Fruit fly (Drosophila melanogaster) whole organism, embryonic: Measurements from ENCODE around the gene CG14024.

ENCODE experiments used
- BtbVII ChIP-seq: fragments of 200-800 bp; sonication (Bioruptor generic); optimal IDR thresholded peaks from 3 replicates; lab custom pipeline; 2017; ENCODE audit warnings: missing biosample characterization, mild to moderate bottlenecking, missing genetic modification characterization
- CG1024 ChIP-seq: fragments of 200-800 bp; sonication (Bioruptor generic); IDR thresholded peaks from 2 replicates; pipeline ENCODE4 v1.3.6; 2022; ENCODE audit warnings: missing biosample characterization, missing genetic modification characterization
- CG10431 ChIP-seq: fragments of 200-800 bp; sonication (Bioruptor generic); optimal IDR thresholded peaks from 3 replicates; lab custom pipeline; 2018; ENCODE audit warnings: missing biosample characterization, mild to moderate bottlenecking, missing genetic modification characterization
- CG12104 ChIP-seq: fragments of 200-800 bp; sonication (Bioruptor generic); optimal IDR thresholded peaks from 3 replicates; lab custom pipeline; 2016; ENCODE audit warnings: missing biosample characterization, missing genetic modification characterization
- CG13287 ChIP-seq: fragments of 200-800 bp; sonication (Bioruptor generic); IDR thresholded peaks from 2 replicates; pipeline ENCODE4 v1.3.6; 2022; ENCODE audit warnings: missing biosample characterization, missing genetic modification characterization; ENCODE audit not compliant: partially characterized antibody
- CG13424 ChIP-seq: fragments of 200-800 bp; sonication (Bioruptor generic); optimal IDR thresholded peaks from 2 replicates; lab custom pipeline; 2019; ENCODE audit warnings: missing biosample characterization, mild to moderate bottlenecking, missing genetic modification characterization, moderate library complexity
- CG14860 ChIP-seq: fragments of 200-800 bp; sonication (Bioruptor generic); IDR thresholded peaks from 3 replicates; pipeline ENCODE4 v1.3.6; 2022; ENCODE audit warnings: missing biosample characterization, missing genetic modification characterization; ENCODE audit not compliant: partially characterized antibody
- CG1529 ChIP-seq: fragments of 200-800 bp; sonication (Bioruptor generic); optimal IDR thresholded peaks from 3 replicates; lab custom pipeline; 2018; ENCODE audit warnings: missing biosample characterization, missing genetic modification characterization
- CG15479 ChIP-seq: fragments of 200-800 bp; sonication (Bioruptor generic); optimal IDR thresholded peaks from 3 replicates; lab custom pipeline; 2019; ENCODE audit warnings: missing biosample characterization, mild to moderate bottlenecking, missing genetic modification characterization, moderate library complexity
- CG1602 ChIP-seq: fragments of 200-800 bp; sonication (Bioruptor generic); optimal IDR thresholded peaks from 3 replicates; lab custom pipeline; 2016; ENCODE audit warnings: missing biosample characterization, missing genetic modification characterization
- CG31365 ChIP-seq: fragments of 200-800 bp; sonication (Bioruptor generic); optimal IDR thresholded peaks from 2 replicates; lab custom pipeline; 2018; ENCODE audit warnings: missing biosample characterization, mild to moderate bottlenecking, missing genetic modification characterization
- CG3281 ChIP-seq: fragments of 200-800 bp; sonication (Bioruptor generic); optimal IDR thresholded peaks from 3 replicates; lab custom pipeline; 2017; ENCODE audit warnings: missing biosample characterization, mild to moderate bottlenecking, missing genetic modification characterization
- CG3995 ChIP-seq: fragments of 200-800 bp; sonication (Bioruptor generic); optimal IDR thresholded peaks from 3 replicates; lab custom pipeline; 2016; ENCODE audit warnings: missing biosample characterization, missing genetic modification characterization
- CG4282 ChIP-seq: fragments of 200-800 bp; sonication (Bioruptor generic); optimal IDR thresholded peaks from 2 replicates; lab custom pipeline; 2016; ENCODE audit warnings: missing biosample characterization, missing genetic modification characterization
- CG4707 ChIP-seq: fragments of 200-800 bp; sonication (Bioruptor generic); optimal IDR thresholded peaks from 2 replicates; lab custom pipeline; 2018; ENCODE audit warnings: missing biosample characterization, mild to moderate bottlenecking, missing genetic modification characterization, moderate library complexity
- CG6683 ChIP-seq: fragments of 200-800 bp; sonication (Bioruptor generic); optimal IDR thresholded peaks from 2 replicates; lab custom pipeline; 2017; ENCODE audit warnings: missing biosample characterization, mild to moderate bottlenecking, missing genetic modification characterization, missing genetic modification reagents
- CG6791 ChIP-seq: fragments of 200-800 bp; sonication (Bioruptor generic); IDR thresholded peaks from 3 replicates; pipeline ENCODE4 v1.3.6; 2022; ENCODE audit warnings: missing biosample characterization, missing genetic modification characterization; ENCODE audit not compliant: partially characterized antibody
- CG7928 ChIP-seq: fragments of 200-800 bp; sonication (Bioruptor generic); optimal IDR thresholded peaks from 2 replicates; lab custom pipeline; 2017; ENCODE audit warnings: missing biosample characterization, mild to moderate bottlenecking, missing genetic modification characterization
- CTCF ChIP-seq: fragments of 200-800 bp; sonication (Bioruptor generic); optimal IDR thresholded peaks from 2 replicates; lab custom pipeline; 2017; ENCODE audit warnings: missing biosample characterization, mild to moderate bottlenecking, missing genetic modification characterization, moderate library complexity
- Deaf1 ChIP-seq: fragments of 200-800 bp; optimal IDR thresholded peaks from 3 replicates; lab custom pipeline; 2019; ENCODE audit warnings: missing biosample characterization, mild to moderate bottlenecking, missing genetic modification characterization, moderate library complexity
- Dp ChIP-seq: fragments of 200-800 bp; sonication (Bioruptor generic); optimal IDR thresholded peaks from 2 replicates; lab custom pipeline; 2018; ENCODE audit warnings: missing biosample characterization, mild to moderate bottlenecking, missing genetic modification characterization, moderate library complexity
- E2f1 ChIP-seq: fragments of 200-800 bp; sonication (Bioruptor generic); IDR thresholded peaks from 2 replicates; pipeline ENCODE4 v1.3.6; 2022; ENCODE audit warnings: missing biosample characterization, missing genetic modification characterization
- HLH54F ChIP-seq: fragments of 200-800 bp; sonication (Bioruptor generic); optimal IDR thresholded peaks from 3 replicates; lab custom pipeline; 2016; ENCODE audit warnings: missing biosample characterization, missing genetic modification characterization
- Hr39 ChIP-seq: fragments of >200 bp; optimal IDR thresholded peaks from 2 replicates; lab custom pipeline; 2017
- MBD-R2 ChIP-seq: fragments of 200-800 bp; sonication (Bioruptor generic); IDR thresholded peaks from 2 replicates; pipeline ENCODE4 v1.3.6; 2022; ENCODE audit warnings: missing biosample characterization, missing genetic modification characterization
- Mad ChIP-seq: fragments of 200-800 bp; sonication (Bioruptor generic); optimal IDR thresholded peaks from 2 replicates; lab custom pipeline; 2016; ENCODE audit warnings: missing biosample characterization, missing genetic modification characterization
- Mes4 ChIP-seq: fragments of 200-800 bp; sonication (Bioruptor generic); optimal IDR thresholded peaks from 2 replicates; lab custom pipeline; 2016; ENCODE audit warnings: missing biosample characterization, missing genetic modification characterization
- Myb ChIP-seq: fragments of 200-800 bp; sonication (Bioruptor generic); optimal IDR thresholded peaks from 2 replicates; lab custom pipeline; 2016; ENCODE audit warnings: missing biosample characterization, missing genetic modification characterization
- Rfx ChIP-seq: fragments of 200-800 bp; sonication (Bioruptor generic); IDR thresholded peaks from 2 replicates; pipeline ENCODE4 v1.3.6; 2022; ENCODE audit warnings: missing biosample characterization, missing genetic modification characterization
- Scr ChIP-seq: fragments of 200-800 bp; sonication (Bioruptor generic); IDR thresholded peaks from 2 replicates; pipeline ENCODE4 v1.3.6; 2022; ENCODE audit warnings: missing biosample characterization, missing genetic modification characterization; ENCODE audit not compliant: partially characterized antibody
- Six4 ChIP-seq: fragments of 200-800 bp; sonication (Bioruptor generic); optimal IDR thresholded peaks from 2 replicates; lab custom pipeline; 2016; ENCODE audit warnings: missing biosample characterization, missing genetic modification characterization
- Sry-δ ChIP-seq: fragments of 200-800 bp; sonication (Bioruptor generic); optimal IDR thresholded peaks from 2 replicates; lab custom pipeline; 2016; ENCODE audit warnings: missing biosample characterization, missing genetic modification characterization
- ato ChIP-seq: fragments of 200-800 bp; sonication (Bioruptor generic); IDR thresholded peaks from 2 replicates; pipeline ENCODE4 v1.3.6; 2022; ENCODE audit warnings: missing biosample characterization, missing genetic modification characterization; ENCODE audit not compliant: partially characterized antibody
- bowl ChIP-seq: fragments of 200-800 bp; sonication (Bioruptor generic); IDR thresholded peaks from 2 replicates; pipeline ENCODE4 v1.3.6; 2022; ENCODE audit warnings: missing biosample characterization, missing genetic modification characterization
- cg ChIP-seq: fragments of 200-800 bp; sonication (Bioruptor generic); optimal IDR thresholded peaks from 3 replicates; lab custom pipeline; 2019; ENCODE audit warnings: missing biosample characterization, mild to moderate bottlenecking, missing genetic modification characterization, moderate library complexity
- dimm ChIP-seq: fragments of 200-800 bp; sonication (Bioruptor generic); IDR thresholded peaks from 2 replicates; pipeline ENCODE4 v1.3.6; 2022; ENCODE audit warnings: missing biosample characterization, missing genetic modification characterization
- gsb-n ChIP-seq: fragments of 200-800 bp; sonication (Bioruptor generic); optimal IDR thresholded peaks from 3 replicates; lab custom pipeline; 2018; ENCODE audit warnings: missing biosample characterization, mild to moderate bottlenecking, missing genetic modification characterization
- ind ChIP-seq: fragments of 200-800 bp; sonication (Bioruptor generic); optimal IDR thresholded peaks from 3 replicates; lab custom pipeline; 2016; ENCODE audit warnings: missing biosample characterization, missing genetic modification characterization
- jigr1 ChIP-seq: fragments of 200-800 bp; sonication (Bioruptor generic); IDR thresholded peaks from 3 replicates; pipeline ENCODE4 v1.3.6; 2022; ENCODE audit warnings: missing biosample characterization, missing genetic modification characterization
- kni ChIP-seq: fragments of 200-800 bp; sonication (Bioruptor generic); optimal IDR thresholded peaks from 3 replicates; lab custom pipeline; 2017; ENCODE audit warnings: mild to moderate bottlenecking, missing biosample characterization, missing genetic modification reagents, missing genetic modification characterization
- knrl ChIP-seq: fragments of 200-800 bp; sonication (Bioruptor generic); IDR thresholded peaks from 3 replicates; pipeline ENCODE4 v1.3.6; 2022; ENCODE audit warnings: missing biosample characterization, missing genetic modification characterization; ENCODE audit not compliant: partially characterized antibody
- nau ChIP-seq: fragments of 200-800 bp; sonication (Bioruptor generic); optimal IDR thresholded peaks from 3 replicates; lab custom pipeline; 2017; ENCODE audit warnings: missing biosample characterization, mild to moderate bottlenecking, missing genetic modification characterization, missing genetic modification reagents
- pzg ChIP-seq: fragments of 200-800 bp; sonication (Bioruptor generic); optimal IDR thresholded peaks from 3 replicates; lab custom pipeline; 2018; ENCODE audit warnings: missing biosample characterization, mild to moderate bottlenecking, missing genetic modification characterization, moderate library complexity
- row ChIP-seq: fragments of 200-800 bp; sonication (Bioruptor generic); IDR thresholded peaks from 3 replicates; pipeline ENCODE4 v1.3.6; 2022; ENCODE audit warnings: missing biosample characterization, missing genetic modification characterization
- seq ChIP-seq: fragments of 200-800 bp; sonication (Bioruptor generic); IDR thresholded peaks from 2 replicates; pipeline ENCODE4 v1.3.6; 2022; ENCODE audit warnings: missing biosample characterization, missing genetic modification characterization
- sisA ChIP-seq: fragments of 200-800 bp; sonication (Bioruptor generic); IDR thresholded peaks from 2 replicates; pipeline ENCODE4 v1.3.6; 2022; ENCODE audit warnings: missing biosample characterization, missing genetic modification characterization
- slp2 ChIP-seq: fragments of 200-800 bp; sonication (Bioruptor generic); optimal IDR thresholded peaks from 2 replicates; lab custom pipeline; 2016; ENCODE audit warnings: missing biosample characterization, missing genetic modification characterization
- tin ChIP-seq: fragments of 200-800 bp; sonication (Bioruptor generic); optimal IDR thresholded peaks from 3 replicates; lab custom pipeline; 2016; ENCODE audit warnings: missing biosample characterization, missing genetic modification characterization
- tll ChIP-seq, 2 experiments: fragments of 200-800 bp in 1 of 2; fragments of >200 bp in 1 of 2; sonication (Bioruptor generic) in 1 of 2; optimal IDR thresholded peaks; 2 replicates each; lab custom pipeline; 2017 to 2019; ENCODE audit warnings: missing biosample characterization in 2 of 2, missing genetic modification characterization in 2 of 2, mild to moderate bottlenecking in 1 of 2, moderate library complexity in 1 of 2
- tna ChIP-seq: fragments of 200-800 bp; sonication (Bioruptor generic); IDR thresholded peaks from 2 replicates; pipeline ENCODE4 v1.3.6; 2022; ENCODE audit warnings: missing biosample characterization, missing genetic modification characterization; ENCODE audit not compliant: partially characterized antibody
- twi ChIP-seq: fragments of 200-800 bp; optimal IDR thresholded peaks from 2 replicates; lab custom pipeline; 2019; ENCODE audit warnings: missing biosample characterization, mild to moderate bottlenecking, missing genetic modification characterization, moderate library complexity
- tx ChIP-seq: fragments of 200-800 bp; sonication (Bioruptor generic); optimal IDR thresholded peaks from 2 replicates; lab custom pipeline; 2016; ENCODE audit warnings: missing biosample characterization, missing genetic modification characterization

CG14024 gene

dm6 chr2L:5271081-5271480 lies 43.6 kb downstream of the CG14024 start, which contains the start of gene tkv (continued):
- TF ChIP-seq slp2 (GFP tag; lab: Kevin White, UChicago) (no peak), MBD-R2 (no peak), Six4 (GFP tag; lab: Kevin White, UChicago) (no peak), CG10431 (GFP tag; lab: Kevin White, UChicago) (no peak), E2f1 (no peak), CTCF (GFP tag; lab: Kevin White, UChicago) (no peak), CG7928 (GFP tag; lab: Kevin White, UChicago) (no peak), CG13424 (tag; lab: Kevin White, UChicago) (no peak), Dp (GFP tag; lab: Kevin White, UChicago) (peak; percentile 29), CG1529 (GFP tag; lab: Kevin White, UChicago) (no peak), CG15479 (GFP tag; lab: Kevin White, UChicago) (no peak), Rfx (GFP tag; lab: Robert Waterston, UW) (no peak), Mes4 (GFP tag; lab: Kevin White, UChicago) (no peak), CG6791 (GFP tag; lab: Robert Waterston, UW) (peak; percentile 87), dimm (GFP tag; lab: Robert Waterston, UW) (no peak), pzg (GFP tag; lab: Kevin White, UChicago) (peak; percentile 47), Scr (GFP tag; lab: Robert Waterston, UW) (peak; percentile 87), tin (GFP tag; lab: Kevin White, UChicago) (no peak), CG13287 (GFP tag; lab: Robert Waterston, UW) (peak; percentile 85), Sry-δ (peak; percentile 69), seq (GFP tag; lab: Robert Waterston, UW) (no peak), Deaf1 (tag; lab: Kevin White, UChicago) (no peak), CG12104 (GFP tag; lab: Kevin White, UChicago) (no peak), CG4707 (GFP tag; lab: Kevin White, UChicago) (no peak), jigr1 (GFP tag; lab: Robert Waterston, UW) (no peak), Myb (peak; percentile 5), sisA (GFP tag; lab: Robert Waterston, UW) (no peak), bowl (GFP tag; lab: Robert Waterston, UW) (no peak), tna (GFP tag; lab: Robert Waterston, UW) (peak; percentile 19; the same call in 1 of the 2 replicates), CG3995 (no peak), CG6683 (GFP tag; lab: Kevin White, UChicago) (no peak), Mad (GFP tag; lab: Kevin White, UChicago) (no peak), nau (no peak), CG3281 (GFP tag; lab: Kevin White, UChicago) (no peak), twi (no peak), gsb-n (tag; lab: Kevin White, UChicago) (no peak), kni (GFP tag; lab: Kevin White, UChicago) (no peak), CG1602 (GFP tag; lab: Kevin White, UChicago) (no peak), ind (GFP tag; lab: Kevin White, UChicago) (no peak), CG14860 (peak; percentile 66), cg (GFP tag; lab: Kevin White, UChicago) (peak; percentile 87), tll (GFP tag; optimal IDR thresholded peaks at IDR 0.05; lab: Kevin White, UChicago) (peak in 1 of 2 experiments; percentile 50), knrl (GFP tag; lab: Robert Waterston, UW) (peak; percentile 80; the same call in 2 of the 3 replicates), Hr39 (lab: Kevin White, UChicago) (no peak), ato (peak; percentile 57; the same call in 1 of the 2 replicates), row (peak; percentile 7; the same call in 1 of the 3 replicates), BtbVII (no peak), tx (GFP tag; lab: Kevin White, UChicago) (no peak), CG4282 (GFP tag; lab: Kevin White, UChicago) (no peak), CG1024 (GFP tag; lab: Robert Waterston, UW) (no peak), CG31365 (tag; lab: Kevin White, UChicago) (no peak), HLH54F (GFP tag; lab: Kevin White, UChicago) (no peak)
